Fruit fly (Drosophila melanogaster): ENCODE results near the gene CG17075.
A peak's percentile ranks its signal among the peaks of the same experiment; 100 is the strongest.

The CG17075 gene

DNA sequence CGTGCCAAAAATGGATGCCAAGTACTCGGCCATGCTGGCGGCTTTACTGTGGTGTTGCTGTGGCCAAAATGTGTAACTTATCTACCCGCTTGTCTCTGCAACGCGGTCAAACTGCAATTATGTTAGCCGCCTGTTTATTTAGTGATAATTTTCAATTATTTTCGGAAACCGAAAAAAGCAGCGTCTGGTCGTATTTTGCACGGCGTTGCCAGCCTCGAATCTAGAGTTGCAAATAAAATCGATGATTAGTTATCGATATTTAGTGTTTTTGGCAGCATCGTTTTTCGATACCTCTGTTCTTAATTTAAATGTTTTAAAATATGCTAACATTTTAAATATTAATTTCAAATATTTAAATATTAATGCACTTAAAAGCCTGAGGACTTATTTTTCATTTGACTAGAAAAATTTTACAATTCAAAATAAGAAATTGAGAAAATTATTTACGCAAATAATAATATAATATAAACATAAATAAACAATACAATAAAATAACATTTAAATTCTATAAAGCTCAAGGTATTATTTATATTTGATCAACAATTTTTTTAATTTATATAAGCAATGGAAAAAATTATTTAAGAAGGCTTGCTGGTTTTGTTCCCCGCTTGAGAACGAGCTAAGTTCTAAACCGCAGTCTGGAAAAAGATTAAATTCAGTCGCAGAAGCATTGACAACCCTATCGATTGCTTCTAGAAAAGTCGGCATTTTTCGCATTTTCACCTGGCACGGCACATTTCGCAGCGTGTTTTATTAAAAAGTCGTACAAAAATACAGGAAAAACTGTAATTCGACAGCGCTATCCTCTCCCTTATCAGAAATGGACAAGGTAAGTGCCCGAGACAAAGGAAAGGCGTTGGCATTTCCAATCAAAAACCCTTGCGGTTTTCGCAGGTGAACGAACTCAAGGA is 27.4 kb upstream of the CG17075 start, which contains the start of the genes U2af38 and Stip1 (continued):
- TF ChIP-seq CG9876 (GFP tag; optimal IDR thresholded peaks at IDR 0.05) (no peak), wor (GFP tag; IDR thresholded peaks at IDR 0.05) (no peak), CG5180 (GFP tag; optimal IDR thresholded peaks at IDR 0.05) (no peak), zfh2 (GFP tag; optimal IDR thresholded peaks at IDR 0.05) (peak; percentile 6), CG7357 (GFP tag; IDR thresholded peaks at IDR 0.05) (no peak), CG7928 (GFP tag; optimal IDR thresholded peaks at IDR 0.05) (no peak), CG1529 (GFP tag; optimal IDR thresholded peaks at IDR 0.05) (no peak), Sox102F (GFP tag; optimal IDR thresholded peaks at IDR 0.05) (no peak), eve (GFP tag; optimal IDR thresholded peaks at IDR 0.05) (no peak), Aef1 (GFP tag; IDR thresholded peaks at IDR 0.05) (no peak), BtbVII (GFP tag; optimal IDR thresholded peaks at IDR 0.05) (no peak), CG30431 (GFP tag; optimal IDR thresholded peaks at IDR 0.05) (no peak), HLHmδ (GFP tag; optimal IDR thresholded peaks at IDR 0.05) (no peak), scrt (GFP tag; optimal IDR thresholded peaks at IDR 0.05) (no peak), CG3726 (GFP tag; IDR thresholded peaks at IDR 0.05) (no peak), salm (tag; optimal IDR thresholded peaks at IDR 0.05) (no peak), CG10366 (GFP tag; IDR thresholded peaks at IDR 0.05) (no peak), CG32772 (GFP tag; IDR thresholded peaks at IDR 0.05) (no peak), CG14667 (GFP tag; IDR thresholded peaks at IDR 0.05) (no peak), CG6683 (GFP tag; optimal IDR thresholded peaks at IDR 0.05) (no peak), CG12744 (GFP tag; optimal IDR thresholded peaks at IDR 0.05) (no peak), Meics (GFP tag; optimal IDR thresholded peaks at IDR 0.05) (no peak), gsb (GFP tag; IDR thresholded peaks at IDR 0.05) (no peak), bigmax (GFP tag; optimal IDR thresholded peaks at IDR 0.05) (peak; percentile 55), CG3995 (GFP tag; optimal IDR thresholded peaks at IDR 0.05) (no peak), CG13424 (tag; optimal IDR thresholded peaks at IDR 0.05) (peak; percentile 15), amos (GFP tag; IDR thresholded peaks at IDR 0.05; ENCODE audit: partially characterized antibody) (peak; percentile 69; the same call in 1 of the 2 replicates), Asciz (GFP tag; optimal IDR thresholded peaks at IDR 0.05) (no peak), unpg (GFP tag; optimal IDR thresholded peaks at IDR 0.05) (no peak), CG2712 (tag; optimal IDR thresholded peaks at IDR 0.05) (peak; percentile 48), Xbp1 (GFP tag; optimal IDR thresholded peaks at IDR 0.05) (peak; percentile 58), CG1603 (tag; optimal IDR thresholded peaks at IDR 0.05) (peak; percentile 49), chn (GFP tag; optimal IDR thresholded peaks at IDR 0.05) (peak; percentile 21), CG3847 (GFP tag; IDR thresholded peaks at IDR 0.05) (peak; percentile 55), hth (optimal IDR thresholded peaks at IDR 0.05) (no peak), Dip3 (GFP tag; optimal IDR thresholded peaks at IDR 0.05) (no peak), pfk (GFP tag; optimal IDR thresholded peaks at IDR 0.05) (peak; percentile 13), ara (GFP tag; IDR thresholded peaks at IDR 0.05) (no peak), CG13296 (GFP tag; optimal IDR thresholded peaks at IDR 0.05) (peak; percentile 30), B-H1 (GFP tag; IDR thresholded peaks at IDR 0.05) (no peak), CG2199 (GFP tag; IDR thresholded peaks at IDR 0.05) (no peak), Dip2 (GFP tag; IDR thresholded peaks at IDR 0.05) (no peak), Ravus (GFP tag; IDR thresholded peaks at IDR 0.05) (no peak), pum (GFP tag; optimal IDR thresholded peaks at IDR 0.05) (no peak), nau (GFP tag; optimal IDR thresholded peaks at IDR 0.05) (no peak), trem (tag; optimal IDR thresholded peaks at IDR 0.05) (peak; percentile 76), Max (GFP tag; optimal IDR thresholded peaks at IDR 0.05) (no peak), vfl (GFP tag; optimal IDR thresholded peaks at IDR 0.05) (peak; percentile 12), CG43689 (GFP tag; IDR thresholded peaks at IDR 0.05) (no peak), chm (GFP tag; IDR thresholded peaks at IDR 0.05) (no peak)
